Worm (Caenorhabditis elegans) whole organism, L1 larva: ENCODE results near the gene F16G10.10.

Experiments
- C16A3.4 ChIP-seq: fragments of 150-350 bp; optimal IDR thresholded peaks from 2 replicates; lab custom pipeline; 2014; ENCODE audit warnings: missing biosample characterization, missing genetic modification characterization
- F16B12.6 ChIP-seq: fragments of 150-350 bp; optimal IDR thresholded peaks from 2 replicates; lab custom pipeline; 2014; ENCODE audit warnings: missing biosample characterization, missing genetic modification characterization
- aha-1 ChIP-seq: fragments of 150-350 bp; optimal IDR thresholded peaks from 2 replicates; lab custom pipeline; 2014; ENCODE audit warnings: missing biosample characterization, missing genetic modification characterization
- aly-2 ChIP-seq: fragments of 150-350 bp; optimal IDR thresholded peaks from 2 replicates; lab custom pipeline; 2014; ENCODE audit warnings: missing biosample characterization, missing genetic modification characterization
- blmp-1 ChIP-seq: fragments of 150-350 bp; optimal IDR thresholded peaks from 2 replicates; lab custom pipeline; 2014; ENCODE audit warnings: missing biosample characterization, missing genetic modification characterization
- ceh-8 ChIP-seq: fragments of 200-800 bp; sonication (Bioruptor generic); optimal IDR thresholded peaks from 2 replicates; lab custom pipeline; 2018; ENCODE audit warnings: mild to moderate bottlenecking, missing genetic modification characterization, moderate library complexity, missing compliant biosample characterization
- ceh-90 ChIP-seq: sonication (generic microtip); optimal IDR thresholded peaks from 2 replicates; lab custom pipeline; 2016; ENCODE audit warnings: missing genetic modification characterization, missing compliant biosample characterization
- ces-1 ChIP-seq: fragments of 150-350 bp; optimal IDR thresholded peaks from 2 replicates; lab custom pipeline; 2014; ENCODE audit warnings: missing biosample characterization, missing genetic modification reagents, missing genetic modification characterization
- dpl-1 ChIP-seq, 3 experiments: fragments of 150-350 bp in 2 of 3; sonication (generic microtip) in 1 of 3; optimal IDR thresholded peaks; 2 replicates each; lab custom pipeline; 2014 to 2017; ENCODE audit warnings: missing biosample characterization in 3 of 3, missing genetic modification characterization in 3 of 3, missing genetic modification reagents in 3 of 3
- dsc-1 ChIP-seq: sonication (generic microtip); optimal IDR thresholded peaks from 2 replicates; lab custom pipeline; 2016; ENCODE audit warnings: mild to moderate bottlenecking, missing genetic modification characterization, missing compliant biosample characterization
- efl-1 ChIP-seq, 4 experiments: fragments of 150-350 bp; optimal IDR thresholded peaks in 3 of 4; peaks in 1 of 4; 1 replicate in 1 of 4; 2 replicates in 3 of 4; lab custom pipeline; 2014; ENCODE audit warnings: missing biosample characterization in 2 of 4, missing genetic modification characterization in 2 of 4, missing genetic modification reagents in 2 of 4
- elt-2 ChIP-seq: sonication (generic microtip); optimal IDR thresholded peaks from 2 replicates; lab custom pipeline; 2016; ENCODE audit warnings: missing genetic modification characterization, mild to moderate bottlenecking, inconsistent platforms, missing compliant biosample characterization, missing genetic modification reagents
- elt-3 ChIP-seq, 6 experiments: fragments of 150-350 bp in 1 of 6; sonication (generic microtip); optimal IDR thresholded peaks; 2 replicates each; lab custom pipeline; 2017 to 2018; ENCODE audit warnings: missing biosample characterization in 6 of 6, missing genetic modification characterization in 6 of 6, inconsistent platforms in 1 of 6
- ets-5 ChIP-seq: fragments of 200-800 bp; sonication (Bioruptor generic); IDR thresholded peaks from 2 replicates; pipeline ENCODE4 v1.3.6; 2022; ENCODE audit warnings: missing genetic modification characterization, missing compliant biosample characterization
- fkh-8 ChIP-seq: sonication (generic microtip); optimal IDR thresholded peaks from 2 replicates; lab custom pipeline; 2016; ENCODE audit warnings: mild to moderate bottlenecking, missing genetic modification characterization, missing compliant biosample characterization
- grh-1 ChIP-seq: fragments of 200-800 bp; sonication (Bioruptor generic); IDR thresholded peaks from 2 replicates; pipeline ENCODE4 v1.3.6; 2022; ENCODE audit warnings: missing genetic modification reagents, missing genetic modification characterization, missing compliant biosample characterization
- hpl-2 ChIP-seq: fragments of 150-350 bp; optimal IDR thresholded peaks from 2 replicates; lab custom pipeline; 2014; ENCODE audit warnings: missing biosample characterization, missing genetic modification reagents, missing genetic modification characterization
- isw-1 ChIP-seq: fragments of 200-800 bp; sonication (Bioruptor generic); IDR thresholded peaks from 2 replicates; pipeline ENCODE4 v1.3.6; 2022; ENCODE audit warnings: missing genetic modification characterization, missing compliant biosample characterization
- jun-1 ChIP-seq: fragments of 150-350 bp; optimal IDR thresholded peaks from 2 replicates; lab custom pipeline; 2014; ENCODE audit warnings: missing biosample characterization, missing genetic modification reagents, missing genetic modification characterization
- lin-14 ChIP-seq: fragments of 200-800 bp; sonication (Bioruptor generic); optimal IDR thresholded peaks from 2 replicates; lab custom pipeline; 2018; ENCODE audit warnings: mild to moderate bottlenecking, missing genetic modification characterization, moderate library complexity, missing compliant biosample characterization
- lin-35 ChIP-seq, 2 experiments: fragments of 150-350 bp; optimal IDR thresholded peaks; 2 replicates each; lab custom pipeline; 2014; ENCODE audit warnings: missing biosample characterization in 2 of 2, missing genetic modification characterization in 2 of 2, missing genetic modification reagents in 2 of 2
- lir-3 ChIP-seq: sonication (generic microtip); optimal IDR thresholded peaks from 2 replicates; lab custom pipeline; 2016; ENCODE audit warnings: mild to moderate bottlenecking, missing genetic modification characterization, moderate library complexity, missing compliant biosample characterization; ENCODE audit not compliant: poor library complexity
- mab-9 ChIP-seq: fragments of 200-800 bp; sonication (Bioruptor generic); IDR thresholded peaks from 2 replicates; pipeline ENCODE4 v1.3.6; 2022; ENCODE audit warnings: missing genetic modification reagents, missing genetic modification characterization, missing compliant biosample characterization
- nhr-28 ChIP-seq: fragments of 150-350 bp; optimal IDR thresholded peaks from 2 replicates; lab custom pipeline; 2014; ENCODE audit warnings: missing biosample characterization, missing genetic modification characterization
- nhr-47 ChIP-seq: sonication (generic microtip); optimal IDR thresholded peaks from 2 replicates; lab custom pipeline; 2016; ENCODE audit warnings: mild to moderate bottlenecking, missing genetic modification characterization, moderate library complexity, missing compliant biosample characterization
- nhr-71 ChIP-seq: sonication (generic microtip); optimal IDR thresholded peaks from 2 replicates; lab custom pipeline; 2016; ENCODE audit warnings: mild to moderate bottlenecking, missing genetic modification characterization, moderate library complexity, missing compliant biosample characterization
- nhr-76 ChIP-seq: sonication (generic microtip); optimal IDR thresholded peaks from 2 replicates; lab custom pipeline; 2017; ENCODE audit warnings: missing biosample characterization, missing genetic modification characterization
- nhr-85 ChIP-seq: sonication (generic microtip); peaks from one replicate; lab custom pipeline; 2016; ENCODE audit warnings: missing genetic modification characterization, inconsistent platforms, missing compliant biosample characterization
- pag-3 ChIP-seq: sonication (generic microtip); optimal IDR thresholded peaks from 2 replicates; lab custom pipeline; 2017; ENCODE audit warnings: missing genetic modification characterization, mild to moderate bottlenecking, missing compliant biosample characterization, antibody characterized with exemption, borderline replicate concordance; ENCODE audit not compliant: insufficient read depth
- pax-3 ChIP-seq: fragments of 200-800 bp; sonication (Bioruptor generic); optimal IDR thresholded peaks from 2 replicates; lab custom pipeline; 2018; ENCODE audit warnings: mild to moderate bottlenecking, missing genetic modification characterization, moderate library complexity, missing compliant biosample characterization
- snu-23 ChIP-seq: sonication (generic microtip); optimal IDR thresholded peaks from 2 replicates; lab custom pipeline; 2016; ENCODE audit warnings: missing genetic modification characterization, missing compliant biosample characterization
- sptf-1 ChIP-seq: fragments of 150-350 bp; optimal IDR thresholded peaks from 2 replicates; lab custom pipeline; 2014; ENCODE audit warnings: missing biosample characterization, missing genetic modification characterization
- tbx-2 ChIP-seq: sonication (generic microtip); optimal IDR thresholded peaks from 2 replicates; lab custom pipeline; 2016; ENCODE audit warnings: missing genetic modification characterization, missing compliant biosample characterization
- unc-86 ChIP-seq: sonication (generic microtip); optimal IDR thresholded peaks from 2 replicates; lab custom pipeline; 2016; ENCODE audit warnings: missing genetic modification characterization, missing compliant biosample characterization
- vab-15 ChIP-seq: sonication (generic microtip); optimal IDR thresholded peaks from 2 replicates; lab custom pipeline; 2017; ENCODE audit warnings: missing genotype, mild to moderate bottlenecking, missing genetic modification characterization, missing compliant biosample characterization
- xbp-1 ChIP-seq: sonication (generic microtip); optimal IDR thresholded peaks from 2 replicates; lab custom pipeline; 2016; ENCODE audit warnings: missing genetic modification characterization, missing compliant biosample characterization
- ztf-4 ChIP-seq: fragments of 150-350 bp; optimal IDR thresholded peaks from 2 replicates; lab custom pipeline; 2014; ENCODE audit warnings: missing biosample characterization, missing genetic modification characterization

The F16G10.10 gene

DNA sequence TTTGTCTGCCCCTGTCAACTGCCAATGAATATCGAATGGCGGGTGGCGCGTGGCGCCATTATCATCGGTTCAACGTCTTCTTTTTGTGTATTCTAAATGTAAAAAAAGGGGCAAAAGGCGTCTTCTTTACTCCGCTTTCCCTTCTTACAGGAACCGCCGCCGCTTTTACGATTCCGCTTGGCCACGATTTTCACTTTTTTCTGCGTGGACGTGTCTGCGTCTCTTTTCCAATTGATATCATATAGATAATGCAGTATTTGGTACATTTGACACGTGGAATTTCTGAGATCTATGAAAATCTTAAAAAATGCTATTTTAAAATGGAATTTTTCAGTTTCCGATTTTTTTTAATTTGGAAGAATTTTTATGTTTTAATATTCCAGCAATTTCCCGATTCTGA is 44.8 kb upstream of the F16G10.10 start:
- peak; percentile 97 for TF ChIP-seq blmp-1 (tag; lab: Kevin White, UChicago)
- peak in 2 of 6 experiments; percentile 21 to 29 for TF ChIP-seq elt-3 (tag; optimal IDR thresholded peaks at IDR 0.05; lab: Kevin White, UChicago)
- TF ChIP-seq pax-3 (tag; lab: Kevin White, UChicago), result no peak
- no peak for TF ChIP-seq efl-1 (optimal IDR thresholded peaks at IDR 0.05; lab: Kevin White, UChicago)
- TF ChIP-seq efl-1 (GFP tag; optimal IDR thresholded peaks at IDR 0.05 in 1 of 2; lab: Kevin White, UChicago), result peak in 1 of 2 experiments; percentile 40
- TF ChIP-seq, all 84 proteins: peak for 3

- TF ChIP-seq vab-15 (no peak), jun-1 (tag; lab: Kevin White, UChicago) (no peak), hpl-2 (GFP tag; lab: Kevin White, UChicago) (no peak), lin-14 (GFP tag; lab: Kevin White, UChicago) (no peak), nhr-47 (tag; lab: Kevin White, UChicago) (no peak), nhr-28 (no peak), nhr-71 (tag; lab: Kevin White, UChicago) (no peak)
- TF ChIP-seq, all 84 proteins: peak for 0
Measured at ce11 chrII:2431972-2432371, 41.2 kb upstream of the F16G10.10 start, which contains the start of gene ceh-86. ceh-86 (minus strand) TSS chrII:2432072.

DNA sequence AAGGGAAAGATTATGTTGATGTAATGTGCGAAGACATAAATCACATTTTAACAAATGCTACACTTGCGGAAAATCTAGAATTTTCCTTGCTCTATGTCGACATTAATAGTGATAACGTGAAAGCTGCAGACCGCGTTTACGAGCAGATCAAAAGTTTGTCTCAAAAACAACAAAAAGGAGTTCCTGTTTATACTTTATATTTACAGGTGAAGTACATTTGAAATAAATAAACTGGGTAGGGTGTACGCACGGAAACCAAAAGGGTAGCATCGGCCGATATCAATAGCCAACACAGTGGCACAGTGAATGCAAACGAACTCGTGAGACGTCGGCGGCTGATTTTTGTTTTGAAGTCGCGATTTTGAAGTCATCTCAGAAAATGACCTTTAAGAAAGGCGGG is 31.6 kb upstream of the F16G10.10 start:
- TF ChIP-seq ztf-4 (no peak), efl-1 (optimal IDR thresholded peaks at IDR 0.05; lab: Kevin White, UChicago) (no peak), efl-1 (GFP tag; optimal IDR thresholded peaks at IDR 0.05 in 1 of 2; lab: Kevin White, UChicago) (peak in 1 of 2 experiments; percentile 38)

DNA sequence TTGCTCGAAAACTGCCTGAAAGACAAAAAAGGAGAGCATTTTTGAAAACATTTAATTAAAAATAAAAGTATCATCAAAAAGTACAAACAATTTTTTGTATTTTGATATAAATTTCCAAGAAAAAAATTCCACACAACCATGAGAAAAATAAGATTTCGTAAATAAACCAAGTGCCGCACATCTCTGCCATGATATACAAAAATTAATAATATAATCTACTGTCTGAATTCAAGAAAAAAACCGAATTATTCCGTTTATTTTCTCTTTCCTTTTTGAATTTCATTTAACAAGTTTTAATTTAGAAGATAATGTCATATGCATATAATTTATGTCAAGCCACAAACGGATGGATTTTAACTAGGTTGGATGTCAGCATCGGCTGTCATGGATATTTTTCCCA is 31.1 kb upstream of the F16G10.10 start, which contains the start of gene F42G2.2:
Gene F42G2.2 (plus strand): TSS at position 301 of the 400 bp plus-strand sequence.
- no peak for TF ChIP-seq aly-2 (tag; lab: Kevin White, UChicago)
- TF ChIP-seq pax-3 (tag; lab: Kevin White, UChicago), result no peak
- TF ChIP-seq unc-86 (tag; lab: Kevin White, UChicago), result no peak
- no peak for TF ChIP-seq pag-3 (tag; lab: Kevin White, UChicago)
- no peak for TF ChIP-seq aha-1 (tag; lab: Kevin White, UChicago)
- no peak for TF ChIP-seq nhr-76
- no peak for TF ChIP-seq lir-3 (tag; lab: Kevin White, UChicago)
- TF ChIP-seq ceh-8 (GFP tag; lab: Kevin White, UChicago), result no peak
- no peak for TF ChIP-seq dpl-1 (GFP tag; optimal IDR thresholded peaks at IDR 0.05; lab: Kevin White, UChicago)
- no peak for TF ChIP-seq lin-35 (GFP tag; optimal IDR thresholded peaks at IDR 0.05; lab: Kevin White, UChicago)
- no peak for TF ChIP-seq ceh-90 (tag; lab: Kevin White, UChicago)
- TF ChIP-seq ces-1 (GFP tag; lab: Kevin White, UChicago), result no peak

- no peak for TF ChIP-seq nhr-85
- no peak for TF ChIP-seq nhr-47 (tag; lab: Kevin White, UChicago)
- TF ChIP-seq fkh-8 (tag; lab: Kevin White, UChicago), result no peak
- TF ChIP-seq pag-3 (tag; lab: Kevin White, UChicago), result no peak
- peak; percentile 22 for TF ChIP-seq elt-2 (tag; lab: Kevin White, UChicago)
Measured at ce11 chrII:2421185-2421584, 30.4 kb upstream of the F16G10.10 start.

ce11 chrII:2420685-2421084 is 29.9 kb upstream of the F16G10.10 start:
- TF ChIP-seq snu-23 (GFP tag; lab: Kevin White, UChicago) (no peak), xbp-1 (tag; lab: Kevin White, UChicago) (no peak), dpl-1 (GFP tag; optimal IDR thresholded peaks at IDR 0.05; lab: Kevin White, UChicago) (no peak), pag-3 (tag; lab: Kevin White, UChicago) (no peak), tbx-2 (no peak), hpl-2 (GFP tag; lab: Kevin White, UChicago) (peak; percentile 9), isw-1 (GFP tag; lab: Robert Waterston, UW) (no peak), nhr-28 (no peak), F16B12.6 (tag; lab: Kevin White, UChicago) (no peak), grh-1 (GFP tag; lab: Robert Waterston, UW) (no peak), elt-2 (tag; lab: Kevin White, UChicago) (peak; percentile 42), dsc-1 (tag; lab: Kevin White, UChicago) (no peak), mab-9 (GFP tag; lab: Robert Waterston, UW) (no peak), sptf-1 (tag; lab: Kevin White, UChicago) (no peak), C16A3.4 (tag; lab: Kevin White, UChicago) (no peak), nhr-85 (no peak), ets-5 (GFP tag; lab: Robert Waterston, UW) (no peak)
